Fruit fly (Drosophila melanogaster) whole organism, pupa: Measurements from ENCODE around the gene IleRS-m.
A peak's percentile ranks its signal among the peaks of the same experiment; 100 is the strongest.

ENCODE experiments used
- CG10348 ChIP-seq: fragments of 200-800 bp; sonication (Bioruptor generic); IDR thresholded peaks from 2 replicates; pipeline ENCODE4 v1.3.6; 2022; ENCODE audit warnings: missing biosample characterization, missing genetic modification characterization
- CG12605 ChIP-seq: fragments of 200-800 bp; sonication (Bioruptor generic); IDR thresholded peaks from 2 replicates; pipeline ENCODE4 v1.3.6; 2022; ENCODE audit warnings: missing biosample characterization, missing genetic modification characterization
- CG13204 ChIP-seq: fragments of 200-800 bp; sonication (Bioruptor generic); optimal IDR thresholded peaks from 2 replicates; lab custom pipeline; 2018; ENCODE audit warnings: missing biosample characterization, mild to moderate bottlenecking, missing genetic modification characterization, moderate library complexity
- CG14655 ChIP-seq: fragments of 200-800 bp; sonication (Bioruptor generic); optimal IDR thresholded peaks from 3 replicates; lab custom pipeline; 2017; ENCODE audit warnings: mild to moderate bottlenecking, missing biosample characterization, missing genetic modification reagents, missing genetic modification characterization
- CG15710 ChIP-seq: fragments of 200-800 bp; sonication (Bioruptor generic); optimal IDR thresholded peaks from 2 replicates; lab custom pipeline; 2018; ENCODE audit warnings: missing biosample characterization, mild to moderate bottlenecking, missing genetic modification characterization, moderate library complexity
- CG17806 ChIP-seq: fragments of 200-800 bp; sonication (Bioruptor generic); optimal IDR thresholded peaks from 2 replicates; lab custom pipeline; 2018; ENCODE audit warnings: missing biosample characterization, mild to moderate bottlenecking, missing genetic modification characterization, moderate library complexity
- CG32121 ChIP-seq: fragments of 200-800 bp; sonication (Bioruptor generic); IDR thresholded peaks from 2 replicates; pipeline ENCODE4 v1.3.6; 2022; ENCODE audit warnings: missing biosample characterization, missing genetic modification characterization
- CG34367 ChIP-seq: fragments of 200-800 bp; sonication (Bioruptor generic); optimal IDR thresholded peaks from 2 replicates; lab custom pipeline; 2018; ENCODE audit warnings: missing biosample characterization, mild to moderate bottlenecking, missing genetic modification characterization
- CG4496 ChIP-seq: fragments of 200-800 bp; sonication (Bioruptor generic); IDR thresholded peaks from 3 replicates; pipeline ENCODE4 v1.3.6; 2022; ENCODE audit warnings: missing biosample characterization, missing genetic modification characterization
- CG8159 ChIP-seq: fragments of 200-800 bp; sonication (Bioruptor generic); optimal IDR thresholded peaks from 3 replicates; lab custom pipeline; 2018; ENCODE audit warnings: missing biosample characterization, mild to moderate bottlenecking, missing genetic modification characterization, moderate library complexity
- CG8301 ChIP-seq: fragments of 200-800 bp; sonication (Bioruptor generic); optimal IDR thresholded peaks from 2 replicates; lab custom pipeline; 2018; ENCODE audit warnings: missing biosample characterization, mild to moderate bottlenecking, missing genetic modification characterization
- CG9948 ChIP-seq: fragments of 200-800 bp; sonication (Bioruptor generic); optimal IDR thresholded peaks from 2 replicates; lab custom pipeline; 2018; ENCODE audit warnings: missing biosample characterization, mild to moderate bottlenecking, missing genetic modification characterization, moderate library complexity
- D1 ChIP-seq: fragments of 200-800 bp; sonication (Bioruptor generic); optimal IDR thresholded peaks from 2 replicates; lab custom pipeline; 2018; ENCODE audit warnings: missing biosample characterization, mild to moderate bottlenecking, missing genetic modification characterization, moderate library complexity
- Ets98B ChIP-seq: fragments of 200-800 bp; sonication (Bioruptor generic); IDR thresholded peaks from 2 replicates; pipeline ENCODE4 v1.3.6; 2022; ENCODE audit warnings: missing biosample characterization, missing genetic modification characterization
- Pif1A ChIP-seq: fragments of 200-800 bp; sonication (Bioruptor generic); optimal IDR thresholded peaks from 3 replicates; lab custom pipeline; 2016; ENCODE audit warnings: missing biosample characterization, missing genetic modification characterization
- Pif1B ChIP-seq: fragments of 200-800 bp; sonication (Bioruptor generic); optimal IDR thresholded peaks from 3 replicates; lab custom pipeline; 2016; ENCODE audit warnings: missing biosample characterization, missing genetic modification characterization
- Snoo ChIP-seq: fragments of 200-800 bp; sonication (Bioruptor generic); optimal IDR thresholded peaks from 3 replicates; lab custom pipeline; 2017; ENCODE audit warnings: missing biosample characterization, mild to moderate bottlenecking, missing genetic modification characterization, inconsistent platforms
- fd96Ca ChIP-seq: fragments of 200-800 bp; sonication (Bioruptor generic); IDR thresholded peaks from 3 replicates; pipeline ENCODE4 v1.3.6; 2022; ENCODE audit warnings: missing biosample characterization, missing genetic modification characterization
- gl ChIP-seq: fragments of 200-800 bp; sonication (Bioruptor generic); optimal IDR thresholded peaks from 2 replicates; lab custom pipeline; 2018; ENCODE audit warnings: missing biosample characterization, mild to moderate bottlenecking, missing genetic modification characterization

The IleRS-m gene

DNA sequence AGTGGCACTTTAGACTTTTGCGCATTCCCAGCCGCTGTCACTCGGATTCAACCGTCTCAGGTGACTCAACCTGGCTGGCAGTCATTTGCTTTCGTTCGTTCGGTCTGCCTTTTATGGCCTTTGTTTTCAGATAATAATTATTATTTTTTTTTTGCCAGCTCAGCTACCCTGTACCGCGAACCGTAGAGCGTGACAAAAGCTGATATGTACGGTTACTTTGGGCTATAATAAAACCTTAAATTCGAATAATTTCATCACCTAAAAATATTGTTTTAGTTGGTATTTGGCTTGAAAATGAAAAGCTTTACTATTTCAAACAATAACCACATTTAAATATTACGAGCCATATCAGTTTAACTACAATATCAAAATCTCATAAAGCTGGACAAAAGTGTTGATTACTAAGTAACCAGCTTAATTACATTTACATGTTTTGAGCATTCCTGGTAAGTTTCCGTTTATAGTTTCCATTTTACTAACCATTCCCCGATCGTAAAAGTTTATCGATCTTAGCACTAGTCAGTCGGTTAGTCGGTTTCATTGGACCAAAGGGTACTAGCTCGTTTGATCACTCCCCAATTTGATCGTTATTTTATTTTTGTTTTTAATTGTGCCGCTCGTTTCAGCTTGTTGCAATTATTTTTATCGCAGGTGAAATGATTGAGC lies 50.9 kb downstream of the IleRS-m start:
- TF ChIP-seq CG10348 (GFP tag; lab: Robert Waterston, UW) (no peak), CG9948 (tag; lab: Kevin White, UChicago) (no peak), gl (tag; lab: Kevin White, UChicago) (no peak), CG32121 (GFP tag; lab: Robert Waterston, UW) (0 out of 2 replicates have a peak, but pooled peaks have one; percentile 23), CG13204 (GFP tag; lab: Kevin White, UChicago) (no peak), fd96Ca (GFP tag; lab: Robert Waterston, UW) (no peak), CG4496 (GFP tag; lab: Robert Waterston, UW) (no peak), CG15710 (tag; lab: Kevin White, UChicago) (no peak)
- TF ChIP-seq, all 21 proteins: peak for 1

DNA sequence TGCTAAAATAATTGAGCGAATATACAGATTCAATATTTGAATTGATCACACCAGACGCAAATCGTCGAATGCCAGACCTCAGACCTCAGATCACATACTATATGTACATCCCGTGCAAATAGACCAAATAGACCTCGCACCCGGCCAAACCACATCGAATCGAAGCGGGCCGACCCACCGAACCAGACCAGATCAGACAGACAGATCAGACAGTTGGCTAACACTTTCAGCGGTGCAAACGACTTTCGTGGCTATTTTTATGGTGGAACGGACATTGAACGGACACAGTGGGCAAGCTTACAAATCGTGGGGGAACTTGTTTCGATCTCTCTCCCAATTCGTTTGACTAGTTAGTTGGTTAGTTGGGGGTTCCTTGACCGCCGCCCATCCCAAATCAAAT lies 51.7 kb downstream of the IleRS-m start:
- no peak for TF ChIP-seq CG15710 (tag; lab: Kevin White, UChicago)
- no peak for TF ChIP-seq CG12605 (GFP tag; lab: Robert Waterston, UW)
- TF ChIP-seq fd96Ca (GFP tag; lab: Robert Waterston, UW) = no peak
- no peak for TF ChIP-seq CG8159 (tag; lab: Kevin White, UChicago)
- TF ChIP-seq Snoo = no peak
- TF ChIP-seq D1 = no peak
- no peak for TF ChIP-seq CG17806 (tag; lab: Kevin White, UChicago)
- no peak for TF ChIP-seq CG34367 (tag; lab: Kevin White, UChicago)
- no peak for TF ChIP-seq CG10348 (GFP tag; lab: Robert Waterston, UW)
- 0 out of 3 replicates have a peak, but pooled peaks have one; percentile 20 for TF ChIP-seq CG4496 (GFP tag; lab: Robert Waterston, UW)
- no peak for TF ChIP-seq CG8301 (tag; lab: Kevin White, UChicago)
- no peak for TF ChIP-seq Pif1A (GFP tag; lab: Kevin White, UChicago)
- no peak for TF ChIP-seq CG13204 (GFP tag; lab: Kevin White, UChicago)
- TF ChIP-seq gl (tag; lab: Kevin White, UChicago) = no peak
- peak; percentile 39; the same call in 1 of the 2 replicates for TF ChIP-seq Ets98B (GFP tag; lab: Robert Waterston, UW)
- TF ChIP-seq CG9948 (tag; lab: Kevin White, UChicago) = no peak
- no peak for TF ChIP-seq Pif1B (GFP tag; lab: Kevin White, UChicago)
- no peak for TF ChIP-seq CG14655 (GFP tag; lab: Kevin White, UChicago)
